Worm (Caenorhabditis elegans): ENCODE measurements around the gene C02B4.3.

C02B4.3 gene

ce11 chrX:12670385-12670784 lies 10.7 kb upstream of the C02B4.3 start (continued):
- TF ChIP-seq mep-1 (tag; optimal IDR thresholded peaks at IDR 0.05) (peak; percentile 92), sox-4 (tag; optimal IDR thresholded peaks at IDR 0.05) (no peak), ceh-88 (GFP tag; IDR thresholded peaks at IDR 0.05) (peak; percentile 31; the same call in 1 of the 2 replicates), irx-1 (tag; optimal IDR thresholded peaks at IDR 0.05) (peak; percentile 47), nhr-12 (tag; optimal IDR thresholded peaks at IDR 0.05) (no peak), pax-3 (tag; optimal IDR thresholded peaks at IDR 0.05) (no peak), F16B12.6 (tag; optimal IDR thresholded peaks at IDR 0.05) (no peak), dpl-1 (GFP tag; optimal IDR thresholded peaks at IDR 0.05) (peak in 2 of 3 experiments; percentile 12 to 20), egl-27 (tag; optimal IDR thresholded peaks at IDR 0.05) (peak; percentile 10 to 78), aly-2 (tag; optimal IDR thresholded peaks at IDR 0.05) (no peak), unc-62 (GFP tag; optimal IDR thresholded peaks at IDR 0.05) (no peak), fkh-10 (GFP tag; optimal IDR thresholded peaks at IDR 0.05) (peak; percentile 84), C16A3.4 (tag; optimal IDR thresholded peaks at IDR 0.05) (peak; percentile 58), sup-37 (GFP tag; optimal IDR thresholded peaks at IDR 0.05) (no peak), blmp-1 (tag; optimal IDR thresholded peaks at IDR 0.05) (peak; percentile 77), lin-13 (GFP tag; optimal IDR thresholded peaks at IDR 0.05) (peak; percentile 29), unc-86 (tag; optimal IDR thresholded peaks at IDR 0.05) (peak; percentile 68), dsc-1 (tag; optimal IDR thresholded peaks at IDR 0.05) (peak; percentile 59), rnt-1 (tag; optimal IDR thresholded peaks at IDR 0.05) (peak; percentile 76), fkh-8 (tag; optimal IDR thresholded peaks at IDR 0.05) (peak; percentile 73), efl-3 (GFP tag; optimal IDR thresholded peaks at IDR 0.05) (no peak), elt-2 (tag; optimal IDR thresholded peaks at IDR 0.05) (peak; percentile 3), nhr-47 (tag; optimal IDR thresholded peaks at IDR 0.05) (peak; percentile 81), aha-1 (tag; optimal IDR thresholded peaks at IDR 0.05) (no peak), lin-15B (tag; optimal IDR thresholded peaks at IDR 0.05) (peak; percentile 18), ces-1 (GFP tag; optimal IDR thresholded peaks at IDR 0.05) (no peak), unc-30 (tag; optimal IDR thresholded peaks at IDR 0.05) (no peak), tlp-1 (tag; optimal IDR thresholded peaks at IDR 0.05) (no peak), mdl-1 (tag; optimal IDR thresholded peaks at IDR 0.05) (peak in 1 of 2 experiments; percentile 82), Y116A8C.19 (tag; optimal IDR thresholded peaks at IDR 0.05; ENCODE audit: borderline replicate concordance) (no peak), ceh-90 (tag; optimal IDR thresholded peaks at IDR 0.05) (no peak), ama-1 (optimal IDR thresholded peaks at IDR 0.05) (no peak)

DNA sequence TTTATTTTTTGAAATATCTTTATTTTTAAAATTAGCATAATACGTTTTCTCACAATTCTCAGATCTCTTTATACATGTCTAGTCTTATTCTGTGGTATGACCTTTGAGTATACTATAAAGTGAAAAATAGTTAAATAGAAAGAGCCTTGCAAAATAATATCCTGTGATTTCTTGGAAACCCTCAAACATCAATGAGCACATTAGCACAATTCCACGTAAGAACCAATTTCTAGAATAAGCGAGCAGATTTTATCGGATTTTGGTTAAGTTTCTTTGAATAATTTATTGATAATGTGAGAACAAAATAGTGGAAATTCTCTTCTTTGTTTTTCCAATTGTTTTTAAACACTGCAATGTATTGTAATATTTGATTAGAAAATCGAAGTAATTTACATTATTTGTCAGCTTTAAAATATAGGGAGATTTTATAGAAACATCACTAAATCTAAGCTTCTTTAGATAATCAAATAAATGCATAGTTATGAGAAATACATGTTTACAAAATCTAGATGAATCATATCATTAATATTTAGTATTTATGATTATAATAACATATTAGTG lies 9.4 kb upstream of the C02B4.3 start:
- TF ChIP-seq fkh-8 (tag; optimal IDR thresholded peaks at IDR 0.05), result peak; percentile 80
- TF ChIP-seq fos-1 (tag; optimal IDR thresholded peaks at IDR 0.05), result no peak
- TF ChIP-seq sup-37 (GFP tag; optimal IDR thresholded peaks at IDR 0.05), result no peak
- TF ChIP-seq mep-1 (tag; optimal IDR thresholded peaks at IDR 0.05), result peak; percentile 13
- TF ChIP-seq nhr-28 (tag; optimal IDR thresholded peaks at IDR 0.05), result no peak
- no peak for TF ChIP-seq fkh-10 (GFP tag; optimal IDR thresholded peaks at IDR 0.05)
- TF ChIP-seq nhr-84 (tag; optimal IDR thresholded peaks at IDR 0.05), result no peak
- no peak for TF ChIP-seq nhr-12 (tag; optimal IDR thresholded peaks at IDR 0.05)
- peak; percentile 46 for TF ChIP-seq lin-14 (GFP tag; optimal IDR thresholded peaks at IDR 0.05)
- TF ChIP-seq ceh-8 (GFP tag; optimal IDR thresholded peaks at IDR 0.05), result no peak
- no peak for TF ChIP-seq unc-86 (tag; optimal IDR thresholded peaks at IDR 0.05)
- peak; percentile 80 for TF ChIP-seq nhr-71 (tag; optimal IDR thresholded peaks at IDR 0.05)
- no peak for TF ChIP-seq nhr-77 (tag; optimal IDR thresholded peaks at IDR 0.05)
- TF ChIP-seq nhr-76 (tag; optimal IDR thresholded peaks at IDR 0.05), result no peak
- no peak for TF ChIP-seq zip-4 (GFP tag; optimal IDR thresholded peaks at IDR 0.05)
- TF ChIP-seq nhr-85 (tag), result no peak
- TF ChIP-seq sox-4 (tag; optimal IDR thresholded peaks at IDR 0.05), result peak; percentile 46
- peak; percentile 40 for TF ChIP-seq pax-3 (tag; optimal IDR thresholded peaks at IDR 0.05)
- TF ChIP-seq ets-5 (GFP tag; IDR thresholded peaks at IDR 0.05), result no peak
- no peak for TF ChIP-seq skn-1 (tag; optimal IDR thresholded peaks at IDR 0.05)
- no peak for TF ChIP-seq sptf-1 (tag; optimal IDR thresholded peaks at IDR 0.05)
- TF ChIP-seq zag-1 (tag; optimal IDR thresholded peaks at IDR 0.05), result no peak
- TF ChIP-seq hlh-4 (tag; optimal IDR thresholded peaks at IDR 0.05), result peak; percentile 76
- no peak for TF ChIP-seq ceh-63 (GFP tag; optimal IDR thresholded peaks at IDR 0.05)
- TF ChIP-seq nhr-237 (tag; optimal IDR thresholded peaks at IDR 0.05), result no peak
- TF ChIP-seq lsy-2 (tag; optimal IDR thresholded peaks at IDR 0.05), result peak in 1 of 2 experiments; percentile 53
- peak; percentile 46 for TF ChIP-seq nhr-20 (tag; optimal IDR thresholded peaks at IDR 0.05)
- TF ChIP-seq nhr-11 (tag; optimal IDR thresholded peaks at IDR 0.05), result peak; percentile 43
- no peak for TF ChIP-seq C16A3.4 (tag; optimal IDR thresholded peaks at IDR 0.05)
- TF ChIP-seq C04F5.9 (tag; optimal IDR thresholded peaks at IDR 0.05), result no peak
